Fruit fly (Drosophila melanogaster) whole organism, embryonic: ENCODE data around the gene Act87E.

Source experiments
- Atf3 ChIP-seq: fragments of 200-800 bp; sonication (Bioruptor generic); optimal IDR thresholded peaks from 3 replicates; lab custom pipeline; 2016; ENCODE audit warnings: missing biosample characterization, missing genetic modification characterization
- BEAF-32 ChIP-seq: fragments of 200-800 bp; sonication (Bioruptor generic); optimal IDR thresholded peaks from 3 replicates; lab custom pipeline; 2017; ENCODE audit warnings: missing biosample characterization, missing genetic modification characterization, mild to moderate bottlenecking, moderate library complexity, missing genetic modification reagents
- CG12219 ChIP-seq: fragments of 200-800 bp; sonication (Bioruptor generic); optimal IDR thresholded peaks from 3 replicates; lab custom pipeline; 2018; ENCODE audit warnings: missing biosample characterization, mild to moderate bottlenecking, missing genetic modification characterization
- CG14014 ChIP-seq: fragments of 200-800 bp; sonication (Bioruptor generic); IDR thresholded peaks from 2 replicates; pipeline ENCODE4 v1.3.6; 2022; ENCODE audit warnings: missing biosample characterization, missing genetic modification characterization
- CG14710 ChIP-seq: fragments of 200-800 bp; sonication (Bioruptor generic); optimal IDR thresholded peaks from 3 replicates; lab custom pipeline; 2019; ENCODE audit warnings: missing biosample characterization, mild to moderate bottlenecking, missing genetic modification characterization, moderate library complexity
- CG15696 ChIP-seq: fragments of 200-800 bp; sonication (Bioruptor generic); optimal IDR thresholded peaks from 2 replicates; lab custom pipeline; 2019; ENCODE audit warnings: missing biosample characterization, mild to moderate bottlenecking, missing genetic modification characterization, moderate library complexity
- CG1603 ChIP-seq: fragments of 200-800 bp; sonication (Bioruptor generic); optimal IDR thresholded peaks from 2 replicates; lab custom pipeline; 2019; ENCODE audit warnings: missing biosample characterization, mild to moderate bottlenecking, missing genetic modification characterization, moderate library complexity
- CG1647 ChIP-seq: fragments of 200-800 bp; sonication (Bioruptor generic); optimal IDR thresholded peaks from 3 replicates; lab custom pipeline; 2016; ENCODE audit warnings: missing biosample characterization, missing genetic modification characterization
- CG17568 ChIP-seq: fragments of 200-800 bp; sonication (Bioruptor generic); optimal IDR thresholded peaks from 2 replicates; lab custom pipeline; 2018; ENCODE audit warnings: missing biosample characterization, mild to moderate bottlenecking, missing genetic modification characterization, moderate library complexity
- CG2116 ChIP-seq: fragments of 200-800 bp; sonication (Bioruptor generic); optimal IDR thresholded peaks from 3 replicates; lab custom pipeline; 2018; ENCODE audit warnings: missing biosample characterization, mild to moderate bottlenecking, missing genetic modification characterization
- CG33557 ChIP-seq: fragments of 200-800 bp; sonication (Bioruptor generic); optimal IDR thresholded peaks from 2 replicates; lab custom pipeline; 2019; ENCODE audit warnings: missing biosample characterization, mild to moderate bottlenecking, missing genetic modification characterization, moderate library complexity
- CG3407 ChIP-seq: fragments of 200-800 bp; sonication (Bioruptor generic); optimal IDR thresholded peaks from 2 replicates; lab custom pipeline; 2018; ENCODE audit warnings: missing biosample characterization, mild to moderate bottlenecking, missing genetic modification characterization
- CG4424 ChIP-seq: fragments of 200-800 bp; sonication (Bioruptor generic); optimal IDR thresholded peaks from 3 replicates; lab custom pipeline; 2016; ENCODE audit warnings: missing biosample characterization, missing genetic modification characterization
- CG8290 ChIP-seq, 3 experiments: fragments of 200-800 bp; sonication (Bioruptor generic); optimal IDR thresholded peaks; 2 replicates each; lab custom pipeline; 2016 to 2019; ENCODE audit warnings: missing biosample characterization in 3 of 3, missing genetic modification characterization in 3 of 3, mild to moderate bottlenecking in 2 of 3, moderate library complexity in 1 of 3
- CG9727 ChIP-seq: fragments of 200-800 bp; sonication (Bioruptor generic); optimal IDR thresholded peaks from 3 replicates; lab custom pipeline; 2017; ENCODE audit warnings: missing biosample characterization, mild to moderate bottlenecking, missing genetic modification characterization
- Elba2 ChIP-seq: fragments of 200-800 bp; sonication (Bioruptor generic); optimal IDR thresholded peaks from 3 replicates; lab custom pipeline; 2016; ENCODE audit warnings: missing biosample characterization, missing genetic modification characterization
- Ets97D ChIP-seq: fragments of 200-800 bp; sonication (Bioruptor generic); optimal IDR thresholded peaks from 3 replicates; lab custom pipeline; 2016; ENCODE audit warnings: missing biosample characterization, missing genetic modification characterization
- Hand ChIP-seq: fragments of 200-800 bp; sonication (Bioruptor generic); optimal IDR thresholded peaks from 2 replicates; lab custom pipeline; 2017; ENCODE audit warnings: mild to moderate bottlenecking, missing biosample characterization, missing genetic modification reagents, missing genetic modification characterization
- Lim3 ChIP-seq: fragments of 200-800 bp; sonication (Bioruptor generic); IDR thresholded peaks from 2 replicates; pipeline ENCODE4 v1.3.6; 2022; ENCODE audit warnings: missing biosample characterization, missing genetic modification characterization
- MBD-R2 ChIP-seq: fragments of 200-800 bp; sonication (Bioruptor generic); IDR thresholded peaks from 2 replicates; pipeline ENCODE4 v1.3.6; 2022; ENCODE audit warnings: missing biosample characterization, missing genetic modification characterization
- Oli ChIP-seq: fragments of 200-800 bp; sonication (Bioruptor generic); optimal IDR thresholded peaks from 2 replicates; lab custom pipeline; 2018; ENCODE audit warnings: missing biosample characterization, mild to moderate bottlenecking, missing genetic modification characterization, moderate library complexity
- Sin3A ChIP-seq: fragments of >200 bp; optimal IDR thresholded peaks from 2 replicates; lab custom pipeline; 2018
- Sox102F ChIP-seq: fragments of 200-800 bp; sonication (Bioruptor generic); optimal IDR thresholded peaks from 2 replicates; lab custom pipeline; 2018; ENCODE audit warnings: missing biosample characterization, mild to moderate bottlenecking, missing genetic modification characterization, moderate library complexity
- Usf ChIP-seq: fragments of 200-800 bp; sonication (Bioruptor generic); optimal IDR thresholded peaks from 2 replicates; lab custom pipeline; 2017; ENCODE audit warnings: missing genotype, missing biosample characterization, missing genetic modification characterization
- Xbp1 ChIP-seq: fragments of 200-800 bp; sonication (Bioruptor generic); optimal IDR thresholded peaks from 3 replicates; lab custom pipeline; 2016; ENCODE audit warnings: missing biosample characterization, mild to moderate bottlenecking, missing genetic modification characterization
- YL-1 ChIP-seq: fragments of 200-800 bp; sonication (Bioruptor generic); optimal IDR thresholded peaks from 3 replicates; lab custom pipeline; 2017; ENCODE audit warnings: missing biosample characterization, mild to moderate bottlenecking, missing genetic modification characterization
- amos ChIP-seq: fragments of 200-800 bp; sonication (Bioruptor generic); IDR thresholded peaks from 2 replicates; pipeline ENCODE4 v1.3.6; 2022; ENCODE audit warnings: missing biosample characterization, missing genetic modification characterization; ENCODE audit not compliant: partially characterized antibody
- ase ChIP-seq: fragments of 200-800 bp; sonication (Bioruptor generic); IDR thresholded peaks from 3 replicates; pipeline ENCODE4 v1.3.6; 2022; ENCODE audit warnings: missing biosample characterization, missing genetic modification characterization
- ci ChIP-seq: fragments of 200-800 bp; sonication (Bioruptor generic); IDR thresholded peaks from 3 replicates; pipeline ENCODE4 v1.3.6; 2022; ENCODE audit warnings: missing biosample characterization, missing genetic modification characterization
- dm ChIP-seq: fragments of 200-800 bp; sonication (Bioruptor generic); optimal IDR thresholded peaks from 3 replicates; lab custom pipeline; 2016; ENCODE audit warnings: missing biosample characterization, missing genetic modification characterization
- dmrt11E ChIP-seq: fragments of 200-800 bp; sonication (Bioruptor generic); optimal IDR thresholded peaks from 3 replicates; lab custom pipeline; 2018; ENCODE audit warnings: missing biosample characterization, mild to moderate bottlenecking, missing genetic modification characterization, moderate library complexity
- dmrt99B ChIP-seq: fragments of 200-800 bp; sonication (Bioruptor generic); optimal IDR thresholded peaks from 2 replicates; lab custom pipeline; 2018; ENCODE audit warnings: missing biosample characterization, mild to moderate bottlenecking, missing genetic modification characterization, moderate library complexity
- emc ChIP-seq: fragments of 200-800 bp; sonication (Bioruptor generic); optimal IDR thresholded peaks from 2 replicates; lab custom pipeline; 2016; ENCODE audit warnings: missing biosample characterization, missing genetic modification characterization
- eyg ChIP-seq: fragments of 200-800 bp; sonication (Bioruptor generic); optimal IDR thresholded peaks from 3 replicates; lab custom pipeline; 2016; ENCODE audit warnings: missing biosample characterization, missing genetic modification characterization
- gro ChIP-seq: fragments of 200-800 bp; sonication (Bioruptor generic); optimal IDR thresholded peaks from 2 replicates; lab custom pipeline; 2016; ENCODE audit warnings: missing biosample characterization, missing genetic modification characterization
- insv ChIP-seq, 2 experiments: fragments of 200-800 bp; sonication (Bioruptor generic); optimal IDR thresholded peaks; 3 replicates each; lab custom pipeline; 2016 to 2018; ENCODE audit warnings: missing biosample characterization in 2 of 2, missing genetic modification characterization in 2 of 2
- kah ChIP-seq: fragments of 200-800 bp; sonication (Bioruptor generic); optimal IDR thresholded peaks from 2 replicates; lab custom pipeline; 2018; ENCODE audit warnings: missing biosample characterization, mild to moderate bottlenecking, missing genetic modification characterization
- kay ChIP-seq: fragments of 200-800 bp; sonication (Bioruptor generic); optimal IDR thresholded peaks from 2 replicates; lab custom pipeline; 2016; ENCODE audit warnings: missing biosample characterization, missing genetic modification characterization
- nmo ChIP-seq: fragments of 200-800 bp; sonication (Bioruptor generic); optimal IDR thresholded peaks from 2 replicates; lab custom pipeline; 2018; ENCODE audit warnings: missing biosample characterization, mild to moderate bottlenecking, missing genetic modification characterization, moderate library complexity
- phol ChIP-seq: fragments of 200-800 bp; sonication (Bioruptor generic); optimal IDR thresholded peaks from 3 replicates; lab custom pipeline; 2018; ENCODE audit warnings: missing biosample characterization, mild to moderate bottlenecking, missing genetic modification characterization, moderate library complexity
- psq ChIP-seq: fragments of 200-800 bp; sonication (Bioruptor generic); optimal IDR thresholded peaks from 2 replicates; lab custom pipeline; 2017; ENCODE audit warnings: missing biosample characterization, missing genetic modification characterization
- repo ChIP-seq: fragments of 200-800 bp; sonication (Bioruptor generic); optimal IDR thresholded peaks from 2 replicates; lab custom pipeline; 2016; ENCODE audit warnings: missing biosample characterization, missing genetic modification characterization
- shn ChIP-seq: fragments of 200-800 bp; sonication (Bioruptor generic); optimal IDR thresholded peaks from 3 replicates; lab custom pipeline; 2016; ENCODE audit warnings: missing biosample characterization, missing genetic modification characterization
- so ChIP-seq: fragments of 200-800 bp; sonication (Bioruptor generic); IDR thresholded peaks from 3 replicates; pipeline ENCODE4 v1.3.6; 2022; ENCODE audit warnings: missing biosample characterization, missing genetic modification characterization
- stwl ChIP-seq: fragments of 200-800 bp; sonication (Bioruptor generic); optimal IDR thresholded peaks from 3 replicates; lab custom pipeline; 2018; ENCODE audit warnings: missing biosample characterization, mild to moderate bottlenecking, missing genetic modification characterization, moderate library complexity
- unc-4 ChIP-seq: fragments of 200-800 bp; sonication (Bioruptor generic); IDR thresholded peaks from 2 replicates; pipeline ENCODE4 v1.3.6; 2022; ENCODE audit warnings: missing biosample characterization, missing genetic modification characterization; ENCODE audit not compliant: partially characterized antibody
- zen2 ChIP-seq: fragments of 200-800 bp; sonication (Bioruptor generic); IDR thresholded peaks from 3 replicates; pipeline ENCODE4 v1.3.6; 2022; ENCODE audit warnings: missing biosample characterization, missing genetic modification characterization; ENCODE audit not compliant: partially characterized antibody

Gene Act87E

DNA sequence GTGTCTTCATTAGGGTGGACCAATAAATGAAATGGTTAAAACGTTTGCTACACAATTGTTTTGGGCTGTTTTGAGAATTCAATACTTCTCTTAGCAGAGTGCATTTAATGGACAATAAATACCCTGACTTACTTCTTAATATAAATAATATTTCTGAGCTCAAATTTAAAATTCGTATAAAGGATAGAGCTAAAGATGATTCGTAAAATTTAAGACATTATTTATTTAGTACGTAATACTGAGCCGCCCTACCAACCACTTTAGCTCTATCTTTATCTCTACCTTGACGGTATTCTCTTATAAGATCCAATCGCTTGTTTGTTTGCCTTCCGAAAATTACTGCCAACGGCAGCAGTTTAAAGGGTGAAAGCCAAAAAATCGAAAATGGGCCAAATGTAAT is 7.8 kb downstream of the Act87E start (continued):
- TF ChIP-seq CG4424 (peak; percentile 73), psq (GFP tag; lab: Kevin White, UChicago) (peak; percentile 53), CG33557 (GFP tag; lab: Kevin White, UChicago) (peak; percentile 91), dm (peak; percentile 19), repo (GFP tag; lab: Kevin White, UChicago) (no peak)

DNA sequence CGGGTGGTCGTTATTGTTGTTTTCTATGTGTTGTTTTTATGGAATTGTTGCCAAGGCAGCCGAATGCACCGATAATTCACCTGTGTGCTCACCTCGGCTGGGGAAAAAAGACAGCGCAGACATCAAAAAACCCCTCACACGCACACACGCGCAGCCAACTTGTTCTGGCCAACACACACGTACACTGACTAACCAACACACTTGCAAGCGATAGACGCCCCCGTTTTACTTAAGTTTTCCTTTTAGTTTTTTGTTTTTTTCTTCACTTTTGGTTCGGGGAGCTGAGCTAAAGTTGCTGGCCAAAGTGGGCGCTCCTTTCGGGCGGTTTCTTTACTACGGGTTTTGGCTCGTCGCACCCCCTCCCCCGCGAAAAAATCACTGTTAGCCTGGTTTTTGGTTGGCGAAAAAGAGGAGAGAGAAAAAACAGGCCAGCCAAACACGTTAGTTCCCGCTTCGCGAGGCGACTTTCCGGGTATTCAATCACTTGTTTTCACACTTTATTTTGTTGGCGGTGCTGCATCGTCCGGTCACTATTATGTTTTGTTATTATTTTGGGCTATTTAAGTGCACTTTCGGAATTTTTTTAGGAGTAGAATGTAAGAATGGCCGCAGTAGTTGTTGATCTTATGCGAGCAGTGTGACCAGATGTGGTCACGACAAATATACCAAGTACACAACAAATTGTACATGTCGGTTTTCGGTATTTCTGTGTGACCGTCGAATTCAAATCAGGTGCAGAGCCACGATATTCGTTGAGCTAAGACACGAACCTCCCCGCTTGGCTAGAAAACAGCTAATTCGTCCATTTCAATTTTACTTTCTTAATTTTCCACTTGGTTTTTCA is 8.8 kb downstream of the Act87E start, which contains the start of gene yrt:
TSS of gene yrt (minus strand) at position 660 of the 844 bp plus-strand sequence.
- 0 out of 2 replicates have a peak, but pooled peaks have one; percentile 12 for TF ChIP-seq unc-4 (GFP tag; lab: Robert Waterston, UW)
- no peak for TF ChIP-seq Hand
- no peak for TF ChIP-seq ase (GFP tag; lab: Robert Waterston, UW)
- TF ChIP-seq Ets97D = peak; percentile 67
- peak; percentile 13 for TF ChIP-seq CG15696 (tag; lab: Kevin White, UChicago)
- no peak for TF ChIP-seq CG8290 (GFP tag; optimal IDR thresholded peaks at IDR 0.05; lab: Kevin White, UChicago)
- TF ChIP-seq CG8290 (tag; optimal IDR thresholded peaks at IDR 0.05; lab: Kevin White, UChicago) = peak in 1 of 2 experiments; percentile 60
- TF ChIP-seq nmo (GFP tag; lab: Kevin White, UChicago) = peak; percentile 49
- TF ChIP-seq CG2116 (GFP tag; lab: Kevin White, UChicago) = peak; percentile 16
- TF ChIP-seq Usf (GFP tag; lab: Kevin White, UChicago) = no peak
- TF ChIP-seq insv (GFP tag; optimal IDR thresholded peaks at IDR 0.05; lab: Kevin White, UChicago) = peak in 1 of 2 experiments; percentile 68
- no peak for TF ChIP-seq Atf3 (GFP tag; lab: Kevin White, UChicago)
- TF ChIP-seq Sox102F (GFP tag; lab: Kevin White, UChicago) = no peak
- peak; percentile 12 for TF ChIP-seq YL-1 (GFP tag; lab: Kevin White, UChicago)
- no peak for TF ChIP-seq dmrt99B (tag; lab: Kevin White, UChicago)
- no peak for TF ChIP-seq dmrt11E (tag; lab: Kevin White, UChicago)
- TF ChIP-seq eyg = no peak
- TF ChIP-seq Oli (tag; lab: Kevin White, UChicago) = no peak
- no peak for TF ChIP-seq Xbp1 (GFP tag; lab: Kevin White, UChicago)
- TF ChIP-seq CG17568 (GFP tag; lab: Kevin White, UChicago) = peak; percentile 26
- peak; percentile 68 for TF ChIP-seq stwl (tag; lab: Kevin White, UChicago)
- TF ChIP-seq CG1647 (GFP tag; lab: Kevin White, UChicago) = no peak
- peak; percentile 20; the same call in 1 of the 2 replicates for TF ChIP-seq amos
- TF ChIP-seq gro (GFP tag; lab: Kevin White, UChicago) = peak; percentile 9
- TF ChIP-seq ci (GFP tag; lab: Robert Waterston, UW) = 0 out of 3 replicates have a peak, but pooled peaks have one; percentile 10
- no peak for TF ChIP-seq CG3407 (GFP tag; lab: Kevin White, UChicago)
- TF ChIP-seq CG9727 (GFP tag; lab: Kevin White, UChicago) = no peak
- TF ChIP-seq MBD-R2 = peak; percentile 56
- TF ChIP-seq phol (tag; lab: Kevin White, UChicago) = peak; percentile 73
- no peak for TF ChIP-seq zen2 (GFP tag; lab: Robert Waterston, UW)
- TF ChIP-seq so = 0 out of 3 replicates have a peak, but pooled peaks have one; percentile 21
- no peak for TF ChIP-seq Lim3
- TF ChIP-seq emc = no peak
- TF ChIP-seq kay (GFP tag; lab: Kevin White, UChicago) = no peak
- TF ChIP-seq Sin3A (lab: Kevin White, UChicago) = peak; percentile 36
- peak; percentile 38 for TF ChIP-seq BEAF-32
- no peak for TF ChIP-seq CG14014 (GFP tag; lab: Robert Waterston, UW)
- TF ChIP-seq CG12219 = no peak
- TF ChIP-seq CG1603 (tag; lab: Kevin White, UChicago) = peak; percentile 72
- no peak for TF ChIP-seq shn
- peak; percentile 58 for TF ChIP-seq CG14710 (tag; lab: Kevin White, UChicago)
- TF ChIP-seq kah = no peak
- TF ChIP-seq Elba2 (GFP tag; lab: Kevin White, UChicago) = peak; percentile 10
